Worm (Caenorhabditis elegans): ENCODE results near the gene C36E6.2.

Gene C36E6.2

ce11 chrX:17426712-17427111 is 24.8 kb upstream of the C36E6.2 start (continued):
- TF ChIP-seq ceh-63 (GFP tag; optimal IDR thresholded peaks at IDR 0.05) (no peak), elt-3 (tag; optimal IDR thresholded peaks at IDR 0.05) (peak in 1 of 6 experiments; percentile 11), ama-1 (optimal IDR thresholded peaks at IDR 0.05) (no peak), mab-9 (GFP tag; IDR thresholded peaks at IDR 0.05) (no peak), hlh-17 (GFP tag; optimal IDR thresholded peaks at IDR 0.05; ENCODE audit: borderline replicate concordance) (no peak), ceh-82 (tag; optimal IDR thresholded peaks at IDR 0.05) (no peak), nhr-71 (tag; optimal IDR thresholded peaks at IDR 0.05) (peak; percentile 50), grh-1 (GFP tag; IDR thresholded peaks at IDR 0.05) (peak; percentile 63), nhr-47 (tag; optimal IDR thresholded peaks at IDR 0.05) (no peak), Y116A8C.19 (tag; optimal IDR thresholded peaks at IDR 0.05; ENCODE audit: borderline replicate concordance) (no peak), nhr-76 (tag; optimal IDR thresholded peaks at IDR 0.05) (no peak), alr-1 (tag; optimal IDR thresholded peaks at IDR 0.05; ENCODE audit: borderline replicate concordance) (no peak), C16A3.4 (tag; optimal IDR thresholded peaks at IDR 0.05) (no peak), vab-15 (tag; optimal IDR thresholded peaks at IDR 0.05) (no peak), egl-13 (tag; optimal IDR thresholded peaks at IDR 0.05) (no peak), lin-35 (GFP tag; optimal IDR thresholded peaks at IDR 0.05) (peak in 1 of 2 experiments; percentile 22), unc-130 (tag; optimal IDR thresholded peaks at IDR 0.05) (no peak), lsy-2 (tag; optimal IDR thresholded peaks at IDR 0.05) (peak in 1 of 2 experiments; percentile 44), sox-4 (tag; optimal IDR thresholded peaks at IDR 0.05) (no peak)

ce11 chrX:17427778-17428177 is 23.7 kb upstream of the C36E6.2 start:
- TF ChIP-seq ceh-82 (tag; optimal IDR thresholded peaks at IDR 0.05) (no peak), nhr-85 (tag) (peak; percentile 96), efl-3 (GFP tag; optimal IDR thresholded peaks at IDR 0.05) (peak; percentile 10), irx-1 (tag; optimal IDR thresholded peaks at IDR 0.05) (peak; percentile 67), snu-23 (GFP tag; optimal IDR thresholded peaks at IDR 0.05) (peak; percentile 72), nhr-71 (tag; optimal IDR thresholded peaks at IDR 0.05) (peak; percentile 77), grh-1 (GFP tag; IDR thresholded peaks at IDR 0.05) (peak; percentile 46; the same call in 1 of the 2 replicates), mdl-1 (tag; optimal IDR thresholded peaks at IDR 0.05) (peak in 1 of 2 experiments; percentile 65), ces-1 (GFP tag; optimal IDR thresholded peaks at IDR 0.05) (no peak), unc-130 (tag; optimal IDR thresholded peaks at IDR 0.05) (peak; percentile 25), isw-1 (GFP tag; IDR thresholded peaks at IDR 0.05) (no peak), lin-13 (GFP tag; optimal IDR thresholded peaks at IDR 0.05) (peak; percentile 40), lin-14 (GFP tag; optimal IDR thresholded peaks at IDR 0.05) (peak; percentile 81), hlh-4 (tag; optimal IDR thresholded peaks at IDR 0.05) (no peak), ztf-4 (tag; optimal IDR thresholded peaks at IDR 0.05) (no peak), nhr-90 (tag; optimal IDR thresholded peaks at IDR 0.05; ENCODE audit: poor library complexity) (peak; percentile 68), nhr-11 (tag; optimal IDR thresholded peaks at IDR 0.05) (no peak), nhr-19 (GFP tag; conservative IDR thresholded peaks at IDR 0.05) (peak; percentile 48), tbx-2 (tag; optimal IDR thresholded peaks at IDR 0.05) (peak; percentile 48), aha-1 (tag; optimal IDR thresholded peaks at IDR 0.05) (no peak), ets-5 (GFP tag; IDR thresholded peaks at IDR 0.05) (no peak), ceh-63 (GFP tag; optimal IDR thresholded peaks at IDR 0.05) (no peak), lin-35 (GFP tag; optimal IDR thresholded peaks at IDR 0.05) (peak in 1 of 2 experiments; percentile 41), nhr-20 (tag; optimal IDR thresholded peaks at IDR 0.05) (peak; percentile 87), blmp-1 (tag; optimal IDR thresholded peaks at IDR 0.05) (peak; percentile 91), lsy-2 (tag; optimal IDR thresholded peaks at IDR 0.05) (peak; percentile 70 to 93), elt-3 (tag; optimal IDR thresholded peaks at IDR 0.05) (peak in 3 of 6 experiments; percentile 26 to 93 (median 59)), snpc-4 (tag; optimal IDR thresholded peaks at IDR 0.05) (no peak), nhr-47 (tag; optimal IDR thresholded peaks at IDR 0.05) (peak; percentile 45), nhr-77 (tag; optimal IDR thresholded peaks at IDR 0.05) (no peak), hpl-2 (GFP tag; optimal IDR thresholded peaks at IDR 0.05) (no peak), dsc-1 (tag; optimal IDR thresholded peaks at IDR 0.05) (no peak), mep-1 (tag; optimal IDR thresholded peaks at IDR 0.05) (peak; percentile 47)

All from whole organism, L1 larva.